Fruit fly (Drosophila melanogaster): ENCODE measurements around the gene alpha-Est6.

Gene alpha-Est6

dm6 chr3R:7490884-7491283, 37.7 kb downstream of the alpha-Est6 start (continued):
- TF ChIP-seq sna (GFP tag; IDR thresholded peaks at IDR 0.05; ENCODE audit: partially characterized antibody) (no peak), CG16863 (GFP tag; optimal IDR thresholded peaks at IDR 0.05) (no peak), crol (GFP tag; IDR thresholded peaks at IDR 0.05) (no peak), mld (GFP tag; IDR thresholded peaks at IDR 0.05; ENCODE audit: partially characterized antibody) (no peak), CG12236 (GFP tag; optimal IDR thresholded peaks at IDR 0.05) (no peak), z (GFP tag; IDR thresholded peaks at IDR 0.05) (no peak), btn (GFP tag; optimal IDR thresholded peaks at IDR 0.05) (no peak), croc (GFP tag; conservative IDR thresholded peaks at IDR 0.05) (peak; percentile 16; the same call in 1 of the 3 replicates), ash1 (GFP tag; optimal IDR thresholded peaks at IDR 0.05) (no peak), CG9215 (GFP tag; IDR thresholded peaks at IDR 0.05) (no peak), schlank (tag; optimal IDR thresholded peaks at IDR 0.05) (no peak), CG10274 (GFP tag; optimal IDR thresholded peaks at IDR 0.05) (no peak), vnd (GFP tag; IDR thresholded peaks at IDR 0.05; ENCODE audit: partially characterized antibody) (no peak), CG8089 (GFP tag; optimal IDR thresholded peaks at IDR 0.05) (no peak), maf-S (GFP tag; optimal IDR thresholded peaks at IDR 0.05) (no peak), CG31388 (GFP tag; optimal IDR thresholded peaks at IDR 0.05) (no peak), Mes4 (GFP tag; optimal IDR thresholded peaks at IDR 0.05) (no peak), ewg (GFP tag; optimal IDR thresholded peaks at IDR 0.05) (peak; percentile 48), grau (tag; optimal IDR thresholded peaks at IDR 0.05) (peak; percentile 66), bsh (GFP tag; optimal IDR thresholded peaks at IDR 0.05) (no peak), CG9437 (GFP tag; optimal IDR thresholded peaks at IDR 0.05) (peak; percentile 73), fd64A (GFP tag; optimal IDR thresholded peaks at IDR 0.05) (no peak), nerfin-1 (tag; optimal IDR thresholded peaks at IDR 0.05) (no peak), Vsx1 (GFP tag; optimal IDR thresholded peaks at IDR 0.05) (no peak), slp2 (GFP tag; optimal IDR thresholded peaks at IDR 0.05) (no peak), HLHmδ (GFP tag; optimal IDR thresholded peaks at IDR 0.05) (no peak), Lhr (GFP tag; optimal IDR thresholded peaks at IDR 0.05) (no peak), Ets97D (GFP tag; optimal IDR thresholded peaks at IDR 0.05) (no peak), HmgD (GFP tag; optimal IDR thresholded peaks at IDR 0.05) (no peak), CG6175 (GFP tag; IDR thresholded peaks at IDR 0.05) (no peak), Stat92E (GFP tag; optimal IDR thresholded peaks at IDR 0.05) (no peak), Dref (GFP tag; IDR thresholded peaks at IDR 0.05) (no peak), jigr1 (GFP tag; IDR thresholded peaks at IDR 0.05) (no peak), stc (GFP tag; IDR thresholded peaks at IDR 0.05) (peak; percentile 38; the same call in 1 of the 2 replicates), Adf1 (GFP tag; IDR thresholded peaks at IDR 0.05) (no peak), CG11696 (GFP tag; IDR thresholded peaks at IDR 0.05) (no peak), sima (GFP tag; optimal IDR thresholded peaks at IDR 0.05) (no peak), zf30C (GFP tag; optimal IDR thresholded peaks at IDR 0.05) (no peak), CG1024 (GFP tag; IDR thresholded peaks at IDR 0.05) (no peak), CG7357 (GFP tag; IDR thresholded peaks at IDR 0.05) (no peak), jumu (GFP tag; optimal IDR thresholded peaks at IDR 0.05) (no peak), ssp (GFP tag; IDR thresholded peaks at IDR 0.05) (peak; percentile 39; the same call in 1 of the 2 replicates), bab2 (GFP tag; optimal IDR thresholded peaks at IDR 0.05) (no peak), lmd (GFP tag; IDR thresholded peaks at IDR 0.05) (peak; percentile 36; the same call in 1 of the 2 replicates), CG14710 (tag; optimal IDR thresholded peaks at IDR 0.05) (no peak), CG34376 (GFP tag; optimal IDR thresholded peaks at IDR 0.05) (no peak), E2f2 (GFP tag; IDR thresholded peaks at IDR 0.05) (peak; percentile 13; the same call in 1 of the 2 replicates), D (optimal IDR thresholded peaks at IDR 0.05) (no peak), D (GFP tag; optimal IDR thresholded peaks at IDR 0.05) (peak; percentile 31), CG9727 (GFP tag; optimal IDR thresholded peaks at IDR 0.05) (peak; percentile 39), CG3163 (GFP tag; optimal IDR thresholded peaks at IDR 0.05) (no peak), CG18262 (tag; optimal IDR thresholded peaks at IDR 0.05) (peak; percentile 80)
